Fruit fly (Drosophila melanogaster): ENCODE measurements around the gene CG34165.

- TF ChIP-seq pan (optimal IDR thresholded peaks at IDR 0.05), result no peak
- no peak for TF ChIP-seq psq (optimal IDR thresholded peaks at IDR 0.05)
- TF ChIP-seq EcR (GFP tag; optimal IDR thresholded peaks at IDR 0.05), result no peak
- no peak for TF ChIP-seq CG8478 (optimal IDR thresholded peaks at IDR 0.05)
- TF ChIP-seq usp (GFP tag; optimal IDR thresholded peaks at IDR 0.05), result no peak
- no peak for TF ChIP-seq Dll (optimal IDR thresholded peaks at IDR 0.05)
Measured at dm6 chr2L:14699501-14700077, 14.0 kb upstream of the CG34165 start.

All from whole organism.